Worm (Caenorhabditis elegans) whole organism, late embryonic: ENCODE data around the gene ttr-50.

Experiments used
- K02D7.2 ChIP-seq: sonication (generic microtip); optimal IDR thresholded peaks from 2 replicates; lab custom pipeline; 2017; ENCODE audit warnings: mild to moderate bottlenecking, missing genetic modification characterization, missing compliant biosample characterization
- ahr-1 ChIP-seq: sonication (generic microtip); optimal IDR thresholded peaks from 2 replicates; lab custom pipeline; 2016; ENCODE audit warnings: missing genetic modification characterization, missing compliant biosample characterization
- ceh-14 ChIP-seq: sonication (generic microtip); optimal IDR thresholded peaks from 2 replicates; lab custom pipeline; 2016; ENCODE audit warnings: missing genotype, missing genetic modification characterization, missing compliant biosample characterization
- ceh-18 ChIP-seq: sonication (generic microtip); optimal IDR thresholded peaks from 2 replicates; lab custom pipeline; 2016; ENCODE audit warnings: missing genetic modification characterization, missing compliant biosample characterization
- ceh-19 ChIP-seq: fragments of 200-800 bp; sonication (Bioruptor generic); optimal IDR thresholded peaks from 2 replicates; lab custom pipeline; 2018; ENCODE audit warnings: mild to moderate bottlenecking, missing genetic modification characterization, missing compliant biosample characterization
- ceh-2 ChIP-seq: sonication (generic microtip); optimal IDR thresholded peaks from 2 replicates; lab custom pipeline; 2016; ENCODE audit warnings: missing genotype, missing genetic modification characterization, missing compliant biosample characterization
- ceh-24 ChIP-seq: sonication (generic microtip); optimal IDR thresholded peaks from 2 replicates; lab custom pipeline; 2016; ENCODE audit warnings: mild to moderate bottlenecking, missing genetic modification characterization, missing compliant biosample characterization
- ceh-30 ChIP-seq: fragments of 150-350 bp; optimal IDR thresholded peaks from 2 replicates; lab custom pipeline; 2014; ENCODE audit warnings: missing biosample characterization, missing genetic modification characterization
- ceh-34 ChIP-seq: sonication (generic microtip); optimal IDR thresholded peaks from 2 replicates; lab custom pipeline; 2016; ENCODE audit warnings: mild to moderate bottlenecking, missing genetic modification characterization, missing compliant biosample characterization
- ceh-48 ChIP-seq: sonication (generic microtip); optimal IDR thresholded peaks from 2 replicates; lab custom pipeline; 2016; ENCODE audit warnings: missing genetic modification characterization, inconsistent platforms, missing compliant biosample characterization
- ceh-9 ChIP-seq: sonication (generic microtip); optimal IDR thresholded peaks from 2 replicates; lab custom pipeline; 2016; ENCODE audit warnings: mild to moderate bottlenecking, missing genetic modification characterization, inconsistent platforms, missing compliant biosample characterization
- elt-2 ChIP-seq: sonication (generic microtip); optimal IDR thresholded peaks from 2 replicates; lab custom pipeline; 2016; ENCODE audit warnings: missing genetic modification reagents, missing genetic modification characterization, missing compliant biosample characterization
- ets-4 ChIP-seq: sonication (generic microtip); optimal IDR thresholded peaks from 2 replicates; lab custom pipeline; 2016; ENCODE audit warnings: missing genetic modification characterization, missing compliant biosample characterization
- fkh-10 ChIP-seq: fragments of 150-350 bp; optimal IDR thresholded peaks from 2 replicates; lab custom pipeline; 2014; ENCODE audit warnings: missing biosample characterization, missing genetic modification reagents, missing genetic modification characterization
- gmeb-2 ChIP-seq: sonication (generic microtip); optimal IDR thresholded peaks from 2 replicates; lab custom pipeline; 2016; ENCODE audit warnings: missing genetic modification characterization, inconsistent platforms, missing compliant biosample characterization
- hlh-15 ChIP-seq: sonication (generic microtip); optimal IDR thresholded peaks from 2 replicates; lab custom pipeline; 2016; ENCODE audit warnings: missing genetic modification characterization, missing compliant biosample characterization
- hlh-8 ChIP-seq: sonication (generic microtip); optimal IDR thresholded peaks from 2 replicates; lab custom pipeline; 2016; ENCODE audit warnings: missing genotype, missing genetic modification characterization, missing compliant biosample characterization
- lim-6 ChIP-seq: sonication (generic microtip); optimal IDR thresholded peaks from 2 replicates; lab custom pipeline; 2016; ENCODE audit warnings: missing genetic modification characterization, missing compliant biosample characterization
- mec-3 ChIP-seq: sonication (generic microtip); optimal IDR thresholded peaks from 2 replicates; lab custom pipeline; 2016; ENCODE audit warnings: borderline replicate concordance, missing genetic modification characterization, missing compliant biosample characterization
- nfya-1 ChIP-seq: sonication (generic microtip); optimal IDR thresholded peaks from 2 replicates; lab custom pipeline; 2017; ENCODE audit warnings: missing genetic modification characterization, mild to moderate bottlenecking, missing compliant biosample characterization, antibody characterized with exemption, moderate library complexity
- nhr-232 ChIP-seq: sonication (generic microtip); optimal IDR thresholded peaks from 2 replicates; lab custom pipeline; 2016; ENCODE audit warnings: missing genetic modification characterization, missing compliant biosample characterization
- npax-4 ChIP-seq: sonication (generic microtip); optimal IDR thresholded peaks from 2 replicates; lab custom pipeline; 2016; ENCODE audit warnings: missing genetic modification characterization, missing compliant biosample characterization
- pag-3 ChIP-seq: sonication (generic microtip); optimal IDR thresholded peaks from 2 replicates; lab custom pipeline; 2016; ENCODE audit warnings: missing compliant biosample characterization, missing genetic modification characterization, borderline replicate concordance
- pha-2 ChIP-seq: sonication (generic microtip); optimal IDR thresholded peaks from 2 replicates; lab custom pipeline; 2017; ENCODE audit warnings: mild to moderate bottlenecking, missing genetic modification characterization, missing compliant biosample characterization
- pha-4 ChIP-seq: fragments of 150-350 bp; optimal IDR thresholded peaks from 2 replicates; lab custom pipeline; 2018; ENCODE audit warnings: missing biosample characterization, missing genetic modification reagents, missing genetic modification characterization
- pros-1 ChIP-seq: fragments of 150-350 bp; optimal IDR thresholded peaks from 2 replicates; lab custom pipeline; 2014; ENCODE audit warnings: missing biosample characterization, missing genetic modification reagents, missing genetic modification characterization
- ref-2 ChIP-seq: sonication (generic microtip); optimal IDR thresholded peaks from 2 replicates; lab custom pipeline; 2016; ENCODE audit warnings: missing genetic modification characterization, missing compliant biosample characterization
- sdc-2 ChIP-seq: sonication (generic microtip); optimal IDR thresholded peaks from 2 replicates; lab custom pipeline; 2016; ENCODE audit warnings: missing genotype, missing genetic modification characterization, missing compliant biosample characterization
- sox-2 ChIP-seq: fragments of 200-800 bp; sonication (Bioruptor generic); IDR thresholded peaks from 2 replicates; pipeline ENCODE4 v1.3.6; 2022; ENCODE audit warnings: missing genetic modification reagents, missing genetic modification characterization, missing compliant biosample characterization
- sox-4 ChIP-seq: sonication (generic microtip); optimal IDR thresholded peaks from 2 replicates; lab custom pipeline; 2017; ENCODE audit warnings: mild to moderate bottlenecking, missing genetic modification characterization, inconsistent platforms, missing compliant biosample characterization
- syd-9 ChIP-seq: sonication (generic microtip); optimal IDR thresholded peaks from 2 replicates; lab custom pipeline; 2016; ENCODE audit warnings: mild to moderate bottlenecking, missing genetic modification characterization, moderate library complexity, missing compliant biosample characterization
- ttx-3 ChIP-seq: sonication (generic microtip); optimal IDR thresholded peaks from 2 replicates; lab custom pipeline; 2016; ENCODE audit warnings: missing genetic modification reagents, missing genetic modification characterization, missing compliant biosample characterization
- unc-42 ChIP-seq: sonication (generic microtip); optimal IDR thresholded peaks from 2 replicates; lab custom pipeline; 2016; ENCODE audit warnings: missing genotype, missing genetic modification characterization, missing compliant biosample characterization
- unc-55 ChIP-seq: sonication (generic microtip); optimal IDR thresholded peaks from 2 replicates; lab custom pipeline; 2017; ENCODE audit warnings: missing biosample characterization, missing genetic modification reagents, missing genetic modification characterization

ttr-50 gene

DNA sequence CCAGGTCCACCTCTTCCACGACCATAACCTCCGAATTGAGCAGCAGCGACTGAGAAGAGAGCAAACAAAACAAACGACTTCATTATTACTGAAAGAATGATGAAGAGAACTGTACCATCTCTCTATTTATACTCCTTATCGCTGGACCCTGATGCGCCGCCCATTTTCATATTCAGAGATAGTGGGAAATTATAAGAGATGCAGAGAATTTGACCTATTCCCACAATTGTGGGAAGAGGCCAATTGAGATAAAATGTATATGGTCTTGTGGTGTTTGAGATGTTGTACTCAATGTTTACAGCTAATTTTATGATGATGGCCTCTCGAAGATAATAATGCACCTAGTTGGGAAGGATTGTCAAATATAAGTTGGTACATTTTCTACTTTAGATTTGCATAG is at the start of gene ttr-50:
Gene ttr-50 (minus strand): TSS at position 101 of the 400 bp plus-strand sequence.
- no peak for TF ChIP-seq K02D7.2
- TF ChIP-seq elt-2, result peak; percentile 71
- TF ChIP-seq, all 69 proteins: peak for 1

DNA sequence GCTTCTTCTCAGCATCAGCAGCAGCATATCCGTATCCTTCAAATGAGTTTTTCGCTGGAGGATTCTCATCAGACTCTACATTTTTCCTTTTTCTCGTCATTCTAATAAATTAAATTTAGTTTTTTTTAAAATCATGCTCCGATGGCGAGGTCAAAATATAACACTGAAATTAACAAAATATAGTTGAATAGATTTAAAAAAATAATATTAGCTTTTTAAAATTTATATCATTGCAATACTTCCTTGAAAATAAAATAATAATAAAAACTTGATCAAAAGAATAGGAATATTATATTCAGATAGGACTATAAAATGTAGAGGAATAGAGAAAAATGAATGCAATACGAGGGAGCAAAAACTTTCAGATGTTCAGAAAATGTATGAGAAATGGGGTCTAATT is 47.2 kb upstream of the ttr-50 start, which contains the start of gene ZK792.5:
Gene ZK792.5 (minus strand): TSS at position 101 of the 400 bp plus-strand sequence.
- no peak for TF ChIP-seq ref-2 (tag; lab: Kevin White, UChicago)
- TF ChIP-seq pha-4 (tag; lab: Kevin White, UChicago), result no peak
- no peak for TF ChIP-seq ceh-30 (tag; lab: Kevin White, UChicago)
- TF ChIP-seq ets-4, result no peak
- no peak for TF ChIP-seq sdc-2 (tag; lab: Kevin White, UChicago)
- no peak for TF ChIP-seq pros-1 (tag; lab: Kevin White, UChicago)
- TF ChIP-seq ceh-34, result no peak
- no peak for TF ChIP-seq ttx-3 (tag; lab: Kevin White, UChicago)
- TF ChIP-seq ceh-48 (tag; lab: Kevin White, UChicago), result no peak
- TF ChIP-seq ceh-19 (GFP tag; lab: Kevin White, UChicago), result no peak
- no peak for TF ChIP-seq fkh-10 (GFP tag; lab: Kevin White, UChicago)
- TF ChIP-seq lim-6 (tag; lab: Kevin White, UChicago), result no peak
- no peak for TF ChIP-seq ahr-1 (tag; lab: Kevin White, UChicago)
- TF ChIP-seq unc-55 (GFP tag; lab: Kevin White, UChicago), result no peak
- no peak for TF ChIP-seq ceh-2 (tag; lab: Kevin White, UChicago)
- no peak for TF ChIP-seq gmeb-2
- TF ChIP-seq K02D7.2, result no peak
- no peak for TF ChIP-seq pag-3
- TF ChIP-seq syd-9 (tag; lab: Kevin White, UChicago), result no peak
- TF ChIP-seq, all 69 proteins: peak for 0

DNA sequence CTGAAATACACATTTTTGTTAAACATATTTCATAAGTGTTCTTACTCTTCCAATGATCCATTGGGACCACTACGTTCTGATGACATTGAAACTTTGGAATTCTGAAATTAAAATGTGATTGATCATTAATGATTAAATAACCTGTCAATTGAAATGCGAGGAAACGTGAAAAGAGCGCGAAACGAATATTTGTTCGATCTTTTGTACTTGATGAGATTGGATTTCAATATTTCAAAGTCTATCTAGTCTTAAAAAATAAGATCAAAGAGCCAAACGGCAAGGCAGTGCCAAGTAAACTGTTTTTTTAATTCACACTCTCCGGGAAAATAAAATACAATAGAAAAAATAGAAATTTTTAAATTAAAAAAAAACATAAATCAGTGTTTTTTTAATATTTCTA is 41.1 kb upstream of the ttr-50 start, which contains the start of gene ZK792.4:
Gene ZK792.4 (minus strand): TSS at position 101 of the 400 bp plus-strand sequence.
- TF ChIP-seq mec-3 (tag; lab: Kevin White, UChicago), result no peak
- no peak for TF ChIP-seq sox-4 (tag; lab: Kevin White, UChicago)
- no peak for TF ChIP-seq npax-4 (tag; lab: Kevin White, UChicago)
- TF ChIP-seq ceh-24 (tag; lab: Kevin White, UChicago), result no peak
- TF ChIP-seq ceh-9 (tag; lab: Kevin White, UChicago), result no peak
- no peak for TF ChIP-seq unc-42 (tag; lab: Kevin White, UChicago)

DNA sequence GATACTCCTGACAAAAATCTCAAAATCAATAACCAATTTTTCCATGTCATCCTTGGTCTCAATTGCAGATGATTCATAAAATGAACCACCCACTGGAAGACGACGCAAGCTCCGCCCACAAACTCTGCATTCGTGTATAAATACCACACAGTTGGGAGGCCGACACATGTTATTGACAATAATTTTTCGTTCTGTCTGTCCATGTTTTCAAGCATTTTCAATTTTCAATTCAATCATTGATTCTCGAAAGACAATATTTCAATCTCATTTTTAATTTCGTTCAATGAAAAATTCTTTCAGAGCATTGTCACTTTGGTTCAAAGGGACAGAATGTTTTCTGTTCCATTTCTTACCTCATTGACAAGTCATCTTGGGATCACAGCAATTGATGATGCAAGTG is 35.2 kb upstream of the ttr-50 start, which contains the start of gene inx-9:
Gene inx-9 (plus strand): TSS at position 301 of the 400 bp plus-strand sequence.
- no peak for TF ChIP-seq nhr-232
- TF ChIP-seq ceh-14 (tag; lab: Kevin White, UChicago), result no peak
- TF ChIP-seq pha-2 (tag; lab: Kevin White, UChicago), result no peak
- no peak for TF ChIP-seq hlh-8
- TF ChIP-seq elt-2, result no peak
- no peak for TF ChIP-seq gmeb-2
- no peak for TF ChIP-seq ceh-48 (tag; lab: Kevin White, UChicago)
- no peak for TF ChIP-seq syd-9 (tag; lab: Kevin White, UChicago)
- TF ChIP-seq mec-3 (tag; lab: Kevin White, UChicago), result no peak
- no peak for TF ChIP-seq sdc-2 (tag; lab: Kevin White, UChicago)
- no peak for TF ChIP-seq nfya-1 (tag; lab: Kevin White, UChicago)
- no peak for TF ChIP-seq lim-6 (tag; lab: Kevin White, UChicago)

DNA sequence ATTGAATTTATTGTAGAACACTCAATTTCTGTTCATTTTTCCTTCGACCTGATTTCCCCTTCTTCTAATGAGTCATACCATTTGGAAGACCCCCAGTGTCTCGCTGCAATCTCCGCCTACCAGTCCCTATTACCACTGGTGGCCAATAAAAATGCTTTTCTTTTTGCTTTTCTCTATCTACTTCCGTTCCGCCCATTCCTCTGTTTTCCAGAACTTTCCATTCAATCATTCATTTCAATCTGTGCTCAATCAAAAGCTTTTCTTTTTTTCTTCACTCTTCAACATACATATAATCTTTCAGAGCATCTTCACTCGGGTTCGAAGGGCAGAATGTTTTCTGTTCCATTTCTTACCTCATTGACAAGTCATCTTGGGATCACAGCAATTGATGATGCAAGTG is 32.7 kb upstream of the ttr-50 start, which contains the start of gene inx-8:
Gene inx-8 (plus strand): TSS at position 301 of the 400 bp plus-strand sequence.
- TF ChIP-seq npax-4 (tag; lab: Kevin White, UChicago) (no peak), ceh-18 (tag; lab: Kevin White, UChicago) (no peak), ahr-1 (tag; lab: Kevin White, UChicago) (no peak), elt-2 (no peak), ceh-2 (tag; lab: Kevin White, UChicago) (no peak), ets-4 (no peak), hlh-15 (tag; lab: Kevin White, UChicago) (no peak), sox-2 (GFP tag; lab: Robert Waterston, UW) (no peak)
